Fruit fly (Drosophila melanogaster) whole organism, embryonic: ENCODE data around the gene Ilp6.

ENCODE experiments used
- ATbp ChIP-seq: fragments of 200-800 bp; sonication (Bioruptor generic); optimal IDR thresholded peaks from 2 replicates; lab custom pipeline; 2017; ENCODE audit warnings: missing biosample characterization, mild to moderate bottlenecking, missing genetic modification characterization, missing genetic modification reagents
- Atf3 ChIP-seq: fragments of 200-800 bp; sonication (Bioruptor generic); optimal IDR thresholded peaks from 3 replicates; lab custom pipeline; 2016; ENCODE audit warnings: missing biosample characterization, missing genetic modification characterization
- B-H2 ChIP-seq: fragments of 200-800 bp; sonication (Bioruptor generic); optimal IDR thresholded peaks from 2 replicates; lab custom pipeline; 2018; ENCODE audit warnings: missing biosample characterization, mild to moderate bottlenecking, missing genetic modification characterization
- Bteb2 ChIP-seq: fragments of 200-800 bp; sonication (Bioruptor generic); optimal IDR thresholded peaks from 2 replicates; lab custom pipeline; 2016; ENCODE audit warnings: missing biosample characterization, missing genetic modification characterization
- CG10654 ChIP-seq: fragments of 200-800 bp; sonication (Bioruptor generic); optimal IDR thresholded peaks from 2 replicates; lab custom pipeline; 2016; ENCODE audit warnings: missing biosample characterization, missing genetic modification characterization
- CG11398 ChIP-seq: fragments of 200-800 bp; sonication (Bioruptor generic); optimal IDR thresholded peaks from 2 replicates; lab custom pipeline; 2016; ENCODE audit warnings: missing biosample characterization, missing genetic modification characterization
- CG12104 ChIP-seq: fragments of 200-800 bp; sonication (Bioruptor generic); optimal IDR thresholded peaks from 3 replicates; lab custom pipeline; 2016; ENCODE audit warnings: missing biosample characterization, missing genetic modification characterization
- CG12299 ChIP-seq: fragments of 200-800 bp; sonication (Bioruptor generic); optimal IDR thresholded peaks from 2 replicates; lab custom pipeline; 2018; ENCODE audit warnings: missing biosample characterization, mild to moderate bottlenecking, missing genetic modification characterization
- CG14710 ChIP-seq: fragments of 200-800 bp; sonication (Bioruptor generic); optimal IDR thresholded peaks from 3 replicates; lab custom pipeline; 2019; ENCODE audit warnings: missing biosample characterization, mild to moderate bottlenecking, missing genetic modification characterization, moderate library complexity
- CG15514 ChIP-seq: fragments of 200-800 bp; sonication (Bioruptor generic); optimal IDR thresholded peaks from 3 replicates; lab custom pipeline; 2017; ENCODE audit warnings: missing biosample characterization, missing genetic modification characterization, mild to moderate bottlenecking, moderate library complexity, missing genetic modification reagents
- CG16815 ChIP-seq: fragments of 200-800 bp; sonication (Bioruptor generic); optimal IDR thresholded peaks from 3 replicates; lab custom pipeline; 2017; ENCODE audit warnings: missing biosample characterization, mild to moderate bottlenecking, missing genetic modification characterization
- CG17361 ChIP-seq: fragments of 200-800 bp; sonication (Bioruptor generic); IDR thresholded peaks from 3 replicates; pipeline ENCODE4 v1.3.6; 2022; ENCODE audit warnings: missing biosample characterization, missing genetic modification characterization
- CG32772 ChIP-seq: fragments of 200-800 bp; sonication (Bioruptor generic); IDR thresholded peaks from 2 replicates; pipeline ENCODE4 v1.3.6; 2022; ENCODE audit warnings: missing biosample characterization, missing genetic modification characterization
- CG3838 ChIP-seq: fragments of 200-800 bp; sonication (Bioruptor generic); optimal IDR thresholded peaks from 3 replicates; lab custom pipeline; 2016; ENCODE audit warnings: missing biosample characterization, missing genetic modification characterization
- CG5245 ChIP-seq: fragments of 200-800 bp; sonication (Bioruptor generic); optimal IDR thresholded peaks from 3 replicates; lab custom pipeline; 2016; ENCODE audit warnings: missing biosample characterization, missing genetic modification characterization
- CG5953 ChIP-seq: fragments of 200-800 bp; sonication (Bioruptor generic); IDR thresholded peaks from 2 replicates; pipeline ENCODE4 v1.3.6; 2022; ENCODE audit warnings: missing biosample characterization, missing genetic modification characterization
- CG6791 ChIP-seq: fragments of 200-800 bp; sonication (Bioruptor generic); IDR thresholded peaks from 3 replicates; pipeline ENCODE4 v1.3.6; 2022; ENCODE audit warnings: missing biosample characterization, missing genetic modification characterization; ENCODE audit not compliant: partially characterized antibody
- CG7745 ChIP-seq: fragments of 200-800 bp; sonication (Bioruptor generic); optimal IDR thresholded peaks from 2 replicates; lab custom pipeline; 2018; ENCODE audit warnings: missing biosample characterization, mild to moderate bottlenecking, missing genetic modification characterization, moderate library complexity
- CG8281 ChIP-seq: fragments of 200-800 bp; sonication (Bioruptor generic); optimal IDR thresholded peaks from 2 replicates; lab custom pipeline; 2018; ENCODE audit warnings: missing biosample characterization, mild to moderate bottlenecking, missing genetic modification characterization, moderate library complexity
- CG8388 ChIP-seq: fragments of 200-800 bp; sonication (Bioruptor generic); optimal IDR thresholded peaks from 2 replicates; lab custom pipeline; 2019; ENCODE audit warnings: missing biosample characterization, mild to moderate bottlenecking, missing genetic modification characterization, moderate library complexity
- CG8765 ChIP-seq: fragments of 200-800 bp; sonication (Bioruptor generic); IDR thresholded peaks from 2 replicates; pipeline ENCODE4 v1.3.6; 2022; ENCODE audit warnings: missing biosample characterization, missing genetic modification characterization
- D19B ChIP-seq: fragments of 200-800 bp; sonication (Bioruptor generic); optimal IDR thresholded peaks from 2 replicates; lab custom pipeline; 2017; ENCODE audit warnings: missing biosample characterization, mild to moderate bottlenecking, missing genetic modification characterization
- Dip3 ChIP-seq: fragments of 200-800 bp; sonication (Bioruptor generic); optimal IDR thresholded peaks from 3 replicates; lab custom pipeline; 2016; ENCODE audit warnings: missing biosample characterization, missing genetic modification characterization
- Dref ChIP-seq: fragments of 200-800 bp; sonication (Bioruptor generic); IDR thresholded peaks from 2 replicates; pipeline ENCODE4 v1.3.6; 2022; ENCODE audit warnings: missing biosample characterization, missing genetic modification characterization
- ERR ChIP-seq: fragments of 200-800 bp; sonication (Bioruptor generic); optimal IDR thresholded peaks from 2 replicates; lab custom pipeline; 2016; ENCODE audit warnings: missing biosample characterization, missing genetic modification characterization
- Ets65A ChIP-seq: fragments of 200-800 bp; sonication (Bioruptor generic); peaks from one replicate; lab custom pipeline; 2016; ENCODE audit warnings: missing biosample characterization, missing genetic modification characterization
- Hmx ChIP-seq: fragments of 200-800 bp; sonication (Bioruptor generic); optimal IDR thresholded peaks from 2 replicates; lab custom pipeline; 2016; ENCODE audit warnings: missing biosample characterization, missing genetic modification characterization
- Lim3 ChIP-seq: fragments of 200-800 bp; sonication (Bioruptor generic); IDR thresholded peaks from 2 replicates; pipeline ENCODE4 v1.3.6; 2022; ENCODE audit warnings: missing biosample characterization, missing genetic modification characterization
- MTF-1 ChIP-seq: fragments of 200-800 bp; sonication (Bioruptor generic); optimal IDR thresholded peaks from 2 replicates; lab custom pipeline; 2018; ENCODE audit warnings: missing biosample characterization, mild to moderate bottlenecking, missing genetic modification characterization, borderline replicate concordance
- Med ChIP-seq: fragments of 200-800 bp; sonication (Bioruptor generic); peaks from one replicate; lab custom pipeline; 2016; ENCODE audit warnings: missing biosample characterization, missing genetic modification characterization, mild to moderate bottlenecking, inconsistent platforms, moderate library complexity
- Mes4 ChIP-seq: fragments of 200-800 bp; sonication (Bioruptor generic); optimal IDR thresholded peaks from 2 replicates; lab custom pipeline; 2016; ENCODE audit warnings: missing biosample characterization, missing genetic modification characterization
- NFAT ChIP-seq: fragments of 200-800 bp; sonication (Bioruptor generic); IDR thresholded peaks from 2 replicates; pipeline ENCODE4 v1.3.6; 2022; ENCODE audit warnings: missing biosample characterization, missing genetic modification characterization
- Opbp ChIP-seq: fragments of 200-800 bp; sonication (Bioruptor generic); IDR thresholded peaks from 3 replicates; pipeline ENCODE4 v1.3.6; 2022; ENCODE audit warnings: missing biosample characterization, missing genetic modification characterization; ENCODE audit not compliant: partially characterized antibody
- Ravus ChIP-seq: fragments of 200-800 bp; sonication (Bioruptor generic); IDR thresholded peaks from 2 replicates; pipeline ENCODE4 v1.3.6; 2022; ENCODE audit warnings: missing biosample characterization, missing genetic modification characterization
- Taf1 ChIP-seq: fragments of 200-800 bp; sonication (Bioruptor generic); IDR thresholded peaks from 2 replicates; pipeline ENCODE4 v1.3.6; 2022; ENCODE audit warnings: missing biosample characterization, missing genetic modification characterization
- ase ChIP-seq: fragments of 200-800 bp; sonication (Bioruptor generic); IDR thresholded peaks from 3 replicates; pipeline ENCODE4 v1.3.6; 2022; ENCODE audit warnings: missing biosample characterization, missing genetic modification characterization
- crc ChIP-seq: fragments of 200-800 bp; sonication (Bioruptor generic); optimal IDR thresholded peaks from 2 replicates; lab custom pipeline; 2016; ENCODE audit warnings: missing biosample characterization, missing genetic modification characterization
- da ChIP-seq: fragments of 200-800 bp; sonication (Bioruptor generic); optimal IDR thresholded peaks from 2 replicates; lab custom pipeline; 2016; ENCODE audit warnings: missing biosample characterization, missing genetic modification characterization
- en ChIP-seq: fragments of 200-800 bp; sonication (Bioruptor generic); optimal IDR thresholded peaks from 2 replicates; lab custom pipeline; 2016; ENCODE audit warnings: missing biosample characterization, missing genetic modification characterization
- esg ChIP-seq: fragments of 200-800 bp; sonication (Bioruptor generic); conservative IDR thresholded peaks from 2 replicates; pipeline ENCODE4 v1.3.6; 2022; ENCODE audit warnings: missing biosample characterization, missing genetic modification characterization
- fru ChIP-seq: fragments of >200 bp; optimal IDR thresholded peaks from 2 replicates; lab custom pipeline; 2017
- lola ChIP-seq, 3 experiments: fragments of >200 bp in 2 of 3; fragments of 200-800 bp in 1 of 3; sonication (Bioruptor generic) in 1 of 3; optimal IDR thresholded peaks; 2 replicates each; lab custom pipeline; 2017 to 2019; ENCODE audit warnings: missing biosample characterization in 3 of 3, missing genetic modification characterization in 3 of 3, mild to moderate bottlenecking in 1 of 3, moderate library complexity in 1 of 3
- p53 ChIP-seq: fragments of 200-800 bp; sonication (Bioruptor generic); optimal IDR thresholded peaks from 2 replicates; lab custom pipeline; 2016; ENCODE audit warnings: missing biosample characterization, missing genetic modification characterization
- peb ChIP-seq: fragments of 200-800 bp; sonication (Bioruptor generic); IDR thresholded peaks from 2 replicates; pipeline ENCODE4 v1.3.6; 2022; ENCODE audit warnings: missing biosample characterization, missing genetic modification characterization
- psq ChIP-seq: fragments of 200-800 bp; sonication (Bioruptor generic); optimal IDR thresholded peaks from 2 replicates; lab custom pipeline; 2017; ENCODE audit warnings: missing biosample characterization, missing genetic modification characterization
- rib ChIP-seq: fragments of 200-800 bp; sonication (Bioruptor generic); IDR thresholded peaks from 2 replicates; pipeline ENCODE4 v1.3.6; 2022; ENCODE audit warnings: missing biosample characterization, missing genetic modification characterization
- salm ChIP-seq: fragments of 200-800 bp; sonication (Bioruptor generic); optimal IDR thresholded peaks from 2 replicates; lab custom pipeline; 2018; ENCODE audit warnings: missing biosample characterization, mild to moderate bottlenecking, missing genetic modification characterization
- stc ChIP-seq: fragments of 200-800 bp; sonication (Bioruptor generic); IDR thresholded peaks from 2 replicates; pipeline ENCODE4 v1.3.6; 2022; ENCODE audit warnings: missing biosample characterization, missing genetic modification characterization
- vfl ChIP-seq: fragments of 200-800 bp; sonication (Bioruptor generic); optimal IDR thresholded peaks from 2 replicates; lab custom pipeline; 2016; ENCODE audit warnings: missing biosample characterization, missing genetic modification characterization
- wdn ChIP-seq: fragments of 200-800 bp; sonication (Bioruptor generic); IDR thresholded peaks from 2 replicates; pipeline ENCODE4 v1.3.6; 2022; ENCODE audit warnings: missing biosample characterization, missing genetic modification characterization
- wor ChIP-seq: fragments of 200-800 bp; sonication (Bioruptor generic); IDR thresholded peaks from 2 replicates; pipeline ENCODE4 v1.3.6; 2022; ENCODE audit warnings: missing biosample characterization, missing genetic modification characterization
- zf30C ChIP-seq: fragments of 200-800 bp; sonication (Bioruptor generic); optimal IDR thresholded peaks from 3 replicates; lab custom pipeline; 2018; ENCODE audit warnings: missing biosample characterization, mild to moderate bottlenecking, missing genetic modification characterization
- zfh2 ChIP-seq: fragments of 200-800 bp; sonication (Bioruptor generic); optimal IDR thresholded peaks from 2 replicates; lab custom pipeline; 2016; ENCODE audit warnings: missing biosample characterization, missing genetic modification characterization

Ilp6 gene

DNA sequence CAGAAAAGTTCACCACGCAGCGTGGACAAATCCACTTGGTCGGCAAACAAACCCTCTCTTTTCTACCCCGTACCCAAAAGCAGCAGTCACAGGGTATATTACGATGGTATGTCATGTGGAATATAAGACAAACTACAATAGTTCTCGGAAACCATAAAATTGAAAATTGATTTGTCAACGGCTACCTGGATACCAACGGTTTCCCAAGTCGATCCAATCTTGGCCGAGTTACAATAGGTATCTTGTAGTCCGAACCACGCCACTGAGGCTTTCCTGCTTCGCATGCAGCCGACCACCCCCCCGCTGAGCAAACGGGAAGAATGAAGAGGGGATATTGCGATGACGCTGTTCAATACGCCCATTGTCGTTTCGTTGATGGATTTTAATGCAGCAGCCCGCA, 16.1 kb downstream of the Ilp6 start (continued):
- TF ChIP-seq Atf3 (GFP tag; lab: Kevin White, UChicago) (no peak), Med (GFP tag; lab: Kevin White, UChicago) (peak; percentile 91), Taf1 (GFP tag; lab: Robert Waterston, UW) (0 out of 2 replicates have a peak, but pooled peaks have one; percentile 20), Lim3 (GFP tag; lab: Robert Waterston, UW) (no peak), wdn (GFP tag; lab: Robert Waterston, UW) (no peak), psq (no peak), zf30C (GFP tag; lab: Kevin White, UChicago) (no peak), Ets65A (GFP tag; lab: Kevin White, UChicago) (no peak), CG5245 (GFP tag; lab: Kevin White, UChicago) (peak; percentile 0), CG6791 (GFP tag; lab: Robert Waterston, UW) (no peak), CG8765 (GFP tag; lab: Robert Waterston, UW) (peak; percentile 78), Opbp (GFP tag; lab: Robert Waterston, UW) (no peak), CG32772 (GFP tag; lab: Robert Waterston, UW) (peak; percentile 82), salm (tag; lab: Kevin White, UChicago) (no peak), CG14710 (tag; lab: Kevin White, UChicago) (peak; percentile 49), fru (lab: Kevin White, UChicago) (no peak), ERR (peak; percentile 15), da (no peak), B-H2 (no peak), CG12104 (no peak), ATbp (GFP tag; lab: Kevin White, UChicago) (peak; percentile 47), p53 (GFP tag; lab: Kevin White, UChicago) (peak; percentile 13), MTF-1 (GFP tag; lab: Kevin White, UChicago) (peak; percentile 1), Mes4 (GFP tag; lab: Kevin White, UChicago) (peak; percentile 52), CG7745 (no peak), vfl (GFP tag; lab: Kevin White, UChicago) (no peak), en (GFP tag; lab: Kevin White, UChicago) (peak; percentile 31), CG17361 (peak; percentile 81), CG16815 (peak; percentile 51), esg (GFP tag; lab: Robert Waterston, UW) (no peak), Ravus (GFP tag; lab: Robert Waterston, UW) (no peak), NFAT (no peak), CG11398 (GFP tag; lab: Kevin White, UChicago) (no peak), Hmx (GFP tag; lab: Kevin White, UChicago) (no peak), CG5953 (peak; percentile 72), rib (GFP tag; lab: Robert Waterston, UW) (no peak), CG15514 (GFP tag; lab: Kevin White, UChicago) (no peak), CG8281 (tag; lab: Kevin White, UChicago) (no peak), ase (peak; percentile 67; the same call in 2 of the 3 replicates), CG3838 (GFP tag; lab: Kevin White, UChicago) (no peak), zfh2 (GFP tag; lab: Kevin White, UChicago) (no peak), CG8388 (GFP tag; lab: Kevin White, UChicago) (peak; percentile 45), crc (no peak), wor (GFP tag; lab: Robert Waterston, UW) (peak; percentile 51), CG10654 (GFP tag; lab: Kevin White, UChicago) (no peak), Bteb2 (GFP tag; lab: Kevin White, UChicago) (no peak), stc (GFP tag; lab: Robert Waterston, UW) (peak; percentile 61), CG12299 (no peak), Dref (GFP tag; lab: Robert Waterston, UW) (no peak), D19B (peak; percentile 85), Dip3 (GFP tag; lab: Kevin White, UChicago) (no peak), peb (GFP tag; lab: Robert Waterston, UW) (peak; percentile 79), lola (GFP tag; optimal IDR thresholded peaks at IDR 0.05; lab: Kevin White, UChicago) (peak in 1 of 3 experiments; percentile 36)
